Fruit fly (Drosophila melanogaster) whole organism, prepupa: ENCODE data around the gene kon.

Source experiments
- CG10631 ChIP-seq: fragments of 200-800 bp; sonication (Bioruptor generic); optimal IDR thresholded peaks from 2 replicates; lab custom pipeline; 2016; ENCODE audit warnings: missing biosample characterization, missing genetic modification characterization
- CG11294 ChIP-seq: fragments of 200-800 bp; sonication (Bioruptor generic); IDR thresholded peaks from 2 replicates; pipeline ENCODE4 v1.3.6; 2022; ENCODE audit warnings: missing biosample characterization, missing genetic modification characterization
- CG11762 ChIP-seq: fragments of 200-800 bp; sonication (Bioruptor generic); optimal IDR thresholded peaks from 3 replicates; lab custom pipeline; 2016; ENCODE audit warnings: missing biosample characterization, missing genetic modification characterization; ENCODE audit not compliant: insufficient read depth
- CG11902 ChIP-seq: fragments of 200-800 bp; sonication (Bioruptor generic); optimal IDR thresholded peaks from 3 replicates; lab custom pipeline; 2016; ENCODE audit warnings: missing biosample characterization, missing genetic modification characterization
- CG15336 ChIP-seq: fragments of 200-800 bp; sonication (Bioruptor generic); IDR thresholded peaks from 2 replicates; pipeline ENCODE4 v1.3.6; 2022; ENCODE audit warnings: missing biosample characterization, missing genetic modification characterization
- CG16779 ChIP-seq: fragments of 200-800 bp; sonication (Bioruptor generic); optimal IDR thresholded peaks from 3 replicates; lab custom pipeline; 2017; ENCODE audit warnings: missing biosample characterization, mild to moderate bottlenecking, missing genetic modification characterization
- CG3032 ChIP-seq: fragments of 200-800 bp; optimal IDR thresholded peaks from 2 replicates; lab custom pipeline; 2019; ENCODE audit warnings: missing biosample characterization, mild to moderate bottlenecking, missing genetic modification characterization, moderate library complexity
- CG31627 ChIP-seq: fragments of 200-800 bp; sonication (Bioruptor generic); optimal IDR thresholded peaks from 3 replicates; lab custom pipeline; 2016; ENCODE audit warnings: missing biosample characterization, missing genetic modification characterization
- CG32006 ChIP-seq: fragments of 200-800 bp; sonication (Bioruptor generic); optimal IDR thresholded peaks from 3 replicates; lab custom pipeline; 2017; ENCODE audit warnings: missing biosample characterization, mild to moderate bottlenecking, missing genetic modification characterization
- CG6163 ChIP-seq: fragments of 200-800 bp; sonication (Bioruptor generic); IDR thresholded peaks from 3 replicates; pipeline ENCODE4 v1.3.6; 2022; ENCODE audit warnings: missing biosample characterization, missing genetic modification characterization
- CG6276 ChIP-seq: fragments of 200-800 bp; sonication (Bioruptor generic); optimal IDR thresholded peaks from 2 replicates; lab custom pipeline; 2017; ENCODE audit warnings: missing biosample characterization, mild to moderate bottlenecking, missing genetic modification characterization
- CG6792 ChIP-seq: fragments of 200-800 bp; sonication (Bioruptor generic); optimal IDR thresholded peaks from 3 replicates; lab custom pipeline; 2016; ENCODE audit warnings: missing biosample characterization, missing genetic modification characterization
- CG6808 ChIP-seq: fragments of 200-800 bp; sonication (Bioruptor generic); optimal IDR thresholded peaks from 3 replicates; lab custom pipeline; 2017; ENCODE audit warnings: missing biosample characterization, missing genetic modification characterization, mild to moderate bottlenecking, moderate library complexity, missing genetic modification reagents
- CG6854 ChIP-seq: fragments of 200-800 bp; sonication (Bioruptor generic); optimal IDR thresholded peaks from 2 replicates; lab custom pipeline; 2017; ENCODE audit warnings: missing biosample characterization, mild to moderate bottlenecking, missing genetic modification characterization
- CG7368 ChIP-seq: fragments of 200-800 bp; sonication (Bioruptor generic); optimal IDR thresholded peaks from 3 replicates; lab custom pipeline; 2016; ENCODE audit warnings: missing biosample characterization, missing genetic modification characterization
- Eip75B ChIP-seq: fragments of 200-800 bp; sonication (Bioruptor generic); optimal IDR thresholded peaks from 3 replicates; lab custom pipeline; 2016; ENCODE audit warnings: missing biosample characterization, missing genetic modification characterization
- Eip78C ChIP-seq: fragments of 200-800 bp; sonication (Bioruptor generic); peaks from one replicate; lab custom pipeline; 2016; ENCODE audit warnings: missing biosample characterization, missing genetic modification characterization
- Eip93F ChIP-seq: fragments of 200-800 bp; sonication (Bioruptor generic); optimal IDR thresholded peaks from 2 replicates; lab custom pipeline; 2016; ENCODE audit warnings: missing biosample characterization, mild to moderate bottlenecking, missing genetic modification characterization
- Ets96B ChIP-seq: fragments of 200-800 bp; optimal IDR thresholded peaks from 2 replicates; lab custom pipeline; 2019; ENCODE audit warnings: missing biosample characterization, mild to moderate bottlenecking, missing genetic modification characterization, moderate library complexity
- Gug ChIP-seq: fragments of 200-800 bp; sonication (Bioruptor generic); IDR thresholded peaks from 2 replicates; pipeline ENCODE4 v1.3.6; 2022; ENCODE audit warnings: missing biosample characterization, missing genetic modification characterization
- Hr38 ChIP-seq: sonication (Bioruptor generic); optimal IDR thresholded peaks from 2 replicates; lab custom pipeline; 2016; ENCODE audit warnings: missing biosample characterization, missing genetic modification characterization
- Hr39 ChIP-seq: fragments of 200-800 bp; sonication (Bioruptor generic); optimal IDR thresholded peaks from 2 replicates; lab custom pipeline; 2016; ENCODE audit warnings: missing biosample characterization, missing genetic modification characterization
- Hr4 ChIP-seq: fragments of 200-800 bp; sonication (Bioruptor generic); optimal IDR thresholded peaks from 3 replicates; lab custom pipeline; 2016; ENCODE audit warnings: missing biosample characterization, missing genetic modification characterization
- Lpt ChIP-seq: fragments of 200-800 bp; sonication (Bioruptor generic); optimal IDR thresholded peaks from 3 replicates; lab custom pipeline; 2016; ENCODE audit warnings: missing biosample characterization, missing genetic modification characterization
- Met ChIP-seq: fragments of 200-800 bp; sonication (Bioruptor generic); optimal IDR thresholded peaks from 3 replicates; lab custom pipeline; 2016; ENCODE audit warnings: missing biosample characterization, missing genetic modification characterization
- OdsH ChIP-seq: fragments of 200-800 bp; sonication (Bioruptor generic); optimal IDR thresholded peaks from 3 replicates; lab custom pipeline; 2016; ENCODE audit warnings: missing biosample characterization, missing genetic modification characterization
- Smox ChIP-seq: fragments of 200-800 bp; sonication (Bioruptor generic); optimal IDR thresholded peaks from 3 replicates; lab custom pipeline; 2016; ENCODE audit warnings: missing biosample characterization, missing genetic modification characterization
- Sox102F ChIP-seq: fragments of 200-800 bp; sonication (Bioruptor generic); optimal IDR thresholded peaks from 2 replicates; lab custom pipeline; 2016; ENCODE audit warnings: missing biosample characterization, mild to moderate bottlenecking, missing genetic modification characterization
- Sox14 ChIP-seq: fragments of 200-800 bp; sonication (Bioruptor generic); optimal IDR thresholded peaks from 3 replicates; lab custom pipeline; 2016; ENCODE audit warnings: missing biosample characterization, missing genetic modification characterization
- Sox15 ChIP-seq: fragments of 200-800 bp; sonication (Bioruptor generic); optimal IDR thresholded peaks from 3 replicates; lab custom pipeline; 2016; ENCODE audit warnings: missing biosample characterization, missing genetic modification characterization
- acj6 ChIP-seq: fragments of 200-800 bp; sonication (Bioruptor generic); optimal IDR thresholded peaks from 3 replicates; lab custom pipeline; 2016; ENCODE audit warnings: missing biosample characterization, missing genetic modification characterization
- cyc ChIP-seq: fragments of 200-800 bp; sonication (Bioruptor generic); optimal IDR thresholded peaks from 3 replicates; lab custom pipeline; 2016; ENCODE audit warnings: missing biosample characterization, missing genetic modification characterization
- dsx ChIP-seq: fragments of 200-800 bp; optimal IDR thresholded peaks from 3 replicates; lab custom pipeline; 2019; ENCODE audit warnings: missing biosample characterization, mild to moderate bottlenecking, missing genetic modification characterization, moderate library complexity; ENCODE audit not compliant: poor library complexity, severe bottlenecking
- eg ChIP-seq: fragments of 200-800 bp; sonication (Bioruptor generic); IDR thresholded peaks from 3 replicates; pipeline ENCODE4 v1.3.6; 2022; ENCODE audit warnings: missing biosample characterization, missing genetic modification characterization
- fd85E ChIP-seq: fragments of 200-800 bp; sonication (Bioruptor generic); optimal IDR thresholded peaks from 3 replicates; lab custom pipeline; 2016; ENCODE audit warnings: missing biosample characterization, missing genetic modification characterization
- fkh ChIP-seq: fragments of 200-800 bp; sonication (Bioruptor generic); optimal IDR thresholded peaks from 3 replicates; lab custom pipeline; 2017; ENCODE audit warnings: missing biosample characterization, mild to moderate bottlenecking, missing genetic modification characterization, moderate library complexity
- lz ChIP-seq: fragments of 200-800 bp; sonication (Bioruptor generic); optimal IDR thresholded peaks from 3 replicates; lab custom pipeline; 2016; ENCODE audit warnings: missing biosample characterization, missing genetic modification characterization
- net ChIP-seq: fragments of 200-800 bp; sonication (Bioruptor generic); optimal IDR thresholded peaks from 3 replicates; lab custom pipeline; 2016; ENCODE audit warnings: missing biosample characterization, missing genetic modification characterization
- pdm3 ChIP-seq: fragments of 200-800 bp; sonication (Bioruptor generic); optimal IDR thresholded peaks from 3 replicates; lab custom pipeline; 2016; ENCODE audit warnings: missing biosample characterization, missing genetic modification characterization
- salr ChIP-seq, 2 experiments: fragments of 200-800 bp; sonication (Bioruptor generic); optimal IDR thresholded peaks; 3 replicates each; lab custom pipeline; 2016 to 2018; ENCODE audit warnings: missing biosample characterization in 2 of 2, missing genetic modification characterization in 2 of 2, mild to moderate bottlenecking in 1 of 2
- spab ChIP-seq: fragments of 200-800 bp; sonication (Bioruptor generic); optimal IDR thresholded peaks from 2 replicates; lab custom pipeline; 2017; ENCODE audit warnings: missing biosample characterization, mild to moderate bottlenecking, missing genetic modification characterization, missing genetic modification reagents
- ss ChIP-seq, 2 experiments: fragments of 200-800 bp; sonication (Bioruptor generic); optimal IDR thresholded peaks; 2 replicates in 1 of 2; 3 replicates in 1 of 2; lab custom pipeline; 2017 to 2018; ENCODE audit warnings: mild to moderate bottlenecking in 2 of 2, missing biosample characterization in 2 of 2, missing genetic modification characterization in 2 of 2, moderate library complexity in 1 of 2
- svp ChIP-seq: fragments of 200-800 bp; sonication (Bioruptor generic); peaks from one replicate; lab custom pipeline; 2016; ENCODE audit warnings: missing biosample characterization, missing genetic modification characterization
- topi ChIP-seq: fragments of 200-800 bp; sonication (Bioruptor generic); optimal IDR thresholded peaks from 3 replicates; lab custom pipeline; 2016; ENCODE audit warnings: missing biosample characterization, missing genetic modification characterization
- vri ChIP-seq: fragments of 200-800 bp; sonication (Bioruptor generic); optimal IDR thresholded peaks from 3 replicates; lab custom pipeline; 2016; ENCODE audit warnings: missing biosample characterization, mild to moderate bottlenecking, missing genetic modification characterization

kon gene

DNA sequence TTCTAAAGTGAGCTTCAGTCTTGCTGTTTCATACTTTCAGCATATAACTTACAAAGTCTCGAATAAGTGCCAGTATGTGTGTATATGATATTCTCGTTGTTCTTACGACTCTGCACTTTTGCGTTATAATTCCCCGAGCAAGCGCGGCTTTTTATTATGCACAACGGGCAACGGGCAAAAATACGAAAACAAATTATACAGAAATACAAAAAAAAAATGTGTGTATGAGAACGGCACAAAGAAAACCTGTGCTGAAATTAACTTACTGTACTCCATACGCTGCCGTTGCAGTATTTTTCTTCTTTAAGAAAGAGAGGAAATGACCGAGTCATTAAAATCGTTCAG lies 24.6 kb downstream of the kon start:
- TF ChIP-seq dsx (GFP tag; lab: Kevin White, UChicago): peak; percentile 75
- peak; percentile 20 for TF ChIP-seq Eip78C
- no peak for TF ChIP-seq Lpt (GFP tag; lab: Kevin White, UChicago)
- no peak for TF ChIP-seq Hr4 (GFP tag; lab: Kevin White, UChicago)

DNA sequence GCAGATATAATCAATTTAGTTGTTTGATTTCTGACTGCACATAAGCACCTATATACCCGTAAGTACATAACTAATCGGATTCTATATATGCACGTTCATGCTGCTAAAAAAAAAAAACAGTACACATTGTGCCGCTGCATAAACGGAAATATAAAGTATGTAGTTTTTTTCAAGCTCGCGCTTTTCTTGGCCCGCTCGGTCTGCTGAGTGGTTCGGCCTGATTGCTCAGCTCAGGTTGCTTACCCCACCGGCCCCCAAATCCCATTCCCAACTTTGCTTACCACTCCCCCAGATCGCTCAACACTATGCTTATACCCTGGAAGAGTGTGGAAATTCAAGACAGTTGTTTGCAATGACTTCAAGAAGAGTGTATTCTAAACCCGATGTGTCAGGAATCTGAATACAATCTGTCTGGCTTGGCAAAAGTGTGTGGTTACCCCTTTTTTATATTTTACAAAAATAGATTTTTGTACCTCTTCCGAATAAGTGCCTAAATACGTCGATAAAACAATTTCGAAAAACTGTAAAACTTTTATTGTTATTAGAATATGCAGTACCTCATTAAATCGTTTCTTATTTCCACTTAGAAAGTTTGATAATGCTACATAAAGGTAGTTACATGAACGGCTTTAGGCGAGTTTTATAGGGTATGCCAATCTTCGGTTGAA lies 25.1 kb downstream of the kon start:
- TF ChIP-seq Eip78C: peak; percentile 73
- TF ChIP-seq CG32006 (GFP tag; lab: Kevin White, UChicago): peak; percentile 24
- TF ChIP-seq OdsH (GFP tag; lab: Kevin White, UChicago): no peak
- no peak for TF ChIP-seq CG11294 (GFP tag; lab: Robert Waterston, UW)
- peak; percentile 4 for TF ChIP-seq CG10631 (GFP tag; lab: Kevin White, UChicago)
- peak; percentile 43 for TF ChIP-seq svp (GFP tag; lab: Kevin White, UChicago)
- TF ChIP-seq eg (GFP tag; lab: Robert Waterston, UW): 0 out of 3 replicates have a peak, but pooled peaks have one; percentile 9
- TF ChIP-seq, all 60 proteins: peak for 5

DNA sequence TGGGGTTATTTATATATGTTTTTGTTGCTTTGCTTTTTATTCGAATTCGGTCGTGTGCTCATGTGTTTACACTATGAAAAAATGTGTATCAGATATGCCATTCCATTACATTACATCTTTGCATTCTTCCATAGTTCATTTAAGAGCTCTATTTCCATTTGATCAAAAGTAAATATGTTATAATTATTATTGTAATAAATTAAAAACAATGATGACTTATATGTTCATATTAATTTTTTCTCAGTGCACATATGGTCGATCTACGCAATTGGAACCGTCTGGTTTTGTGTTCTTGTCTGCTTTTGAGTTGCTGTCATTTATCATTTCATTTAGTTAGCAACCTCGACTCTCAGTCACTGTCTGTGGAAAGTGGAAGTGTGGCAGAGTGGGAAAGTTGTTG lies 26.3 kb downstream of the kon start:
- TF ChIP-seq CG11762 (GFP tag; lab: Kevin White, UChicago): peak; percentile 56
- peak; percentile 87 for TF ChIP-seq net (GFP tag; lab: Kevin White, UChicago)
- peak; percentile 69 for TF ChIP-seq cyc (GFP tag; lab: Kevin White, UChicago)
- peak; percentile 90 to 95 for TF ChIP-seq ss (GFP tag; optimal IDR thresholded peaks at IDR 0.05; lab: Kevin White, UChicago)
- TF ChIP-seq Ets96B (tag; lab: Kevin White, UChicago): peak; percentile 92
- peak; percentile 72 for TF ChIP-seq Sox15 (GFP tag; lab: Kevin White, UChicago)
- TF ChIP-seq CG11294 (GFP tag; lab: Robert Waterston, UW): peak; percentile 62
- no peak for TF ChIP-seq Hr38 (GFP tag; lab: Kevin White, UChicago)
- TF ChIP-seq vri: peak; percentile 44
- peak; percentile 85 for TF ChIP-seq CG15336 (GFP tag; lab: Robert Waterston, UW)
- peak; percentile 85 for TF ChIP-seq eg (GFP tag; lab: Robert Waterston, UW)
- peak; percentile 42 for TF ChIP-seq CG31627 (GFP tag; lab: Kevin White, UChicago)
- no peak for TF ChIP-seq fkh (GFP tag; lab: Kevin White, UChicago)
- peak; percentile 32 for TF ChIP-seq CG6276 (GFP tag; lab: Kevin White, UChicago)
- peak; percentile 76 for TF ChIP-seq topi (GFP tag; lab: Kevin White, UChicago)
- peak; percentile 85 for TF ChIP-seq CG6792 (GFP tag; lab: Kevin White, UChicago)
- TF ChIP-seq Met (GFP tag; lab: Kevin White, UChicago): peak; percentile 73
- peak; percentile 91 for TF ChIP-seq CG3032 (tag; lab: Kevin White, UChicago)
- TF ChIP-seq dsx (GFP tag; lab: Kevin White, UChicago): peak; percentile 95
- TF ChIP-seq CG6808: peak; percentile 89
- TF ChIP-seq salr (GFP tag; optimal IDR thresholded peaks at IDR 0.05; lab: Kevin White, UChicago): peak; percentile 55 to 74
- peak; percentile 69 for TF ChIP-seq Gug (GFP tag; lab: Robert Waterston, UW)
- TF ChIP-seq Smox: peak; percentile 77
- peak; percentile 55 for TF ChIP-seq Lpt (GFP tag; lab: Kevin White, UChicago)
- peak; percentile 51 for TF ChIP-seq Hr4 (GFP tag; lab: Kevin White, UChicago)
- peak; percentile 49 for TF ChIP-seq Hr39 (GFP tag; lab: Kevin White, UChicago)
- peak; percentile 73 for TF ChIP-seq CG11902 (GFP tag; lab: Kevin White, UChicago)
- TF ChIP-seq OdsH (GFP tag; lab: Kevin White, UChicago): peak; percentile 86
- peak; percentile 32 for TF ChIP-seq Eip93F (GFP tag; lab: Kevin White, UChicago)
- peak; percentile 83 for TF ChIP-seq spab
- TF ChIP-seq CG6163 (GFP tag; lab: Robert Waterston, UW): peak; percentile 92
- peak; percentile 88 for TF ChIP-seq acj6
- TF ChIP-seq pdm3 (GFP tag; lab: Kevin White, UChicago): peak; percentile 69
- TF ChIP-seq CG6854: peak; percentile 48
- peak; percentile 73 for TF ChIP-seq Sox102F
- TF ChIP-seq Sox14: peak; percentile 57
- peak; percentile 41 for TF ChIP-seq fd85E (GFP tag; lab: Kevin White, UChicago)
- no peak for TF ChIP-seq CG16779
- peak; percentile 41 for TF ChIP-seq lz (GFP tag; lab: Kevin White, UChicago)
- peak; percentile 80 for TF ChIP-seq Eip75B
- TF ChIP-seq CG32006 (GFP tag; lab: Kevin White, UChicago): peak; percentile 75
- peak; percentile 86 for TF ChIP-seq CG10631 (GFP tag; lab: Kevin White, UChicago)
- peak; percentile 82 for TF ChIP-seq CG7368
